Fruit fly (Drosophila melanogaster) whole organism, wandering third instar larva: ENCODE data around the gene eIF3d2.

Source experiments
- Abd-B ChIP-seq: fragments of >200 bp; optimal IDR thresholded peaks from 2 replicates; lab custom pipeline; 2017; ENCODE audit warnings: missing biosample characterization, missing genetic modification characterization
- CG9705 ChIP-seq: fragments of 200-800 bp; sonication (Bioruptor generic); optimal IDR thresholded peaks from 2 replicates; lab custom pipeline; 2018; ENCODE audit warnings: missing biosample characterization, mild to moderate bottlenecking, missing genetic modification characterization
- GATAd ChIP-seq: sonication (Bioruptor generic); optimal IDR thresholded peaks from 2 replicates; lab custom pipeline; 2016; ENCODE audit warnings: missing biosample characterization, missing genetic modification characterization
- Hnf4 ChIP-seq: fragments of 200-800 bp; sonication (Bioruptor generic); optimal IDR thresholded peaks from 2 replicates; lab custom pipeline; 2016; ENCODE audit warnings: missing biosample characterization, mild to moderate bottlenecking, missing genetic modification characterization
- Hr78 ChIP-seq: fragments of >200 bp; optimal IDR thresholded peaks from 2 replicates; lab custom pipeline; 2017; ENCODE audit warnings: missing biosample characterization, missing genetic modification characterization
- Rel ChIP-seq, 2 experiments: fragments of 200-800 bp; sonication (Bioruptor generic) in 1 of 2; optimal IDR thresholded peaks; 2 replicates in 1 of 2; 3 replicates in 1 of 2; lab custom pipeline; 2016 to 2019; ENCODE audit warnings: mild to moderate bottlenecking in 2 of 2, missing biosample characterization in 2 of 2, missing genetic modification characterization in 2 of 2, moderate library complexity in 1 of 2
- br ChIP-seq: fragments of 200-800 bp; sonication (Bioruptor generic); optimal IDR thresholded peaks from 2 replicates; lab custom pipeline; 2016; ENCODE audit warnings: missing biosample characterization, missing genetic modification characterization
- dl ChIP-seq, 2 experiments: fragments of 175-275, 200-275 bp in 1 of 2; fragments of 200-275 bp in 1 of 2; sonication (Bioruptor generic); optimal IDR thresholded peaks; lab custom pipeline; 2018; ENCODE audit warnings: mild to moderate bottlenecking in 2 of 2, missing biosample characterization in 2 of 2, missing genetic modification characterization in 2 of 2, moderate library complexity in 2 of 2; ENCODE audit not compliant: partially characterized antibody in 2 of 2, insufficient read depth in 1 of 2
- dsf ChIP-seq: sonication (Bioruptor generic); optimal IDR thresholded peaks from 2 replicates; lab custom pipeline; 2016; ENCODE audit warnings: missing biosample characterization, missing genetic modification characterization, borderline replicate concordance
- h ChIP-seq: fragments of 200-800 bp; sonication (Bioruptor generic); optimal IDR thresholded peaks from 3 replicates; lab custom pipeline; 2016; ENCODE audit warnings: missing biosample characterization, mild to moderate bottlenecking, missing genetic modification characterization
- lola ChIP-seq: fragments of >200 bp; optimal IDR thresholded peaks from 2 replicates; lab custom pipeline; 2017; ENCODE audit warnings: missing biosample characterization, missing genetic modification characterization
- psq ChIP-seq: fragments of 200-800 bp; sonication (Bioruptor generic); optimal IDR thresholded peaks from 3 replicates; lab custom pipeline; 2017; ENCODE audit warnings: missing biosample characterization, mild to moderate bottlenecking, missing genetic modification characterization, moderate library complexity

DNA sequence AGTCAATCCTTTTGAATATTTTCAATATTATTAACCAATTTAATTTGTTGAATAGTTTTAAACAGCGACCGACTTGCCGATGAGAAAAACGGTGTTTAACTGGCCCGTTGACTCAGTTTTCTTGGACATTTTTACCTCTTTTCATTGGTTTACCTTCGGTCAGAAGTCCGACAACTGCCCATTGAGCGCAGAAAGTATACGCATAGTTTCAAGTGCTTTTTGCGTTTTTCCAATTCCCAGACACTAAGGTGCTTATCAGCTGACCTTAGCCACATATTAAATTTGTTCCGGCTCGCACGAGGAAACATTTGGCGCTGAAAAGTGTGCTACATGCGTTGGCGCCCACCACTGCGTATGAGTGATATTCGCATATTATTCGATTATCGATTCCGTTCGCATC, 28.7 kb downstream of the eIF3d2 start, which contains the start of gene Cpn:
- TF ChIP-seq Hnf4 (no peak), psq (GFP tag; lab: Kevin White, UChicago) (no peak), Rel (GFP tag; optimal IDR thresholded peaks at IDR 0.05; lab: Kevin White, UChicago) (no peak), Rel (tag; optimal IDR thresholded peaks at IDR 0.05; lab: Kevin White, UChicago) (no peak), GATAd (no peak), dl (GFP tag; optimal IDR thresholded peaks at IDR 0.05; lab: Kevin White, UChicago; ENCODE audit: insufficient read depth in 1 of 2, partially characterized antibody in 2 of 2) (no peak), lola (GFP tag; lab: Kevin White, UChicago) (no peak), CG9705 (GFP tag; lab: Kevin White, UChicago) (no peak), Hr78 (GFP tag; lab: Kevin White, UChicago) (no peak), h (GFP tag; lab: Kevin White, UChicago) (no peak), Abd-B (GFP tag; lab: Kevin White, UChicago) (no peak), dsf (no peak), br (no peak)
